Fruit fly (Drosophila melanogaster) whole organism, embryonic: Measurements from ENCODE around the gene CG14965.

Experiments used
- Aef1 ChIP-seq: fragments of 200-800 bp; sonication (Bioruptor generic); IDR thresholded peaks from 3 replicates; pipeline ENCODE4 v1.3.6; 2022; ENCODE audit warnings: missing biosample characterization, missing genetic modification characterization
- Atf3 ChIP-seq: fragments of 200-800 bp; sonication (Bioruptor generic); optimal IDR thresholded peaks from 3 replicates; lab custom pipeline; 2016; ENCODE audit warnings: missing biosample characterization, missing genetic modification characterization
- CG10979 ChIP-seq: fragments of 200-800 bp; sonication (Bioruptor generic); optimal IDR thresholded peaks from 2 replicates; lab custom pipeline; 2018; ENCODE audit warnings: missing biosample characterization, mild to moderate bottlenecking, missing genetic modification characterization, moderate library complexity
- CG11247 ChIP-seq: fragments of 200-800 bp; sonication (Bioruptor generic); IDR thresholded peaks from 2 replicates; pipeline ENCODE4 v1.3.6; 2022; ENCODE audit warnings: missing biosample characterization, missing genetic modification characterization
- CG12071 ChIP-seq: fragments of 200-800 bp; sonication (Bioruptor generic); optimal IDR thresholded peaks from 3 replicates; lab custom pipeline; 2018; ENCODE audit warnings: missing biosample characterization, mild to moderate bottlenecking, missing genetic modification characterization
- CG12299 ChIP-seq: fragments of 200-800 bp; sonication (Bioruptor generic); optimal IDR thresholded peaks from 2 replicates; lab custom pipeline; 2018; ENCODE audit warnings: missing biosample characterization, mild to moderate bottlenecking, missing genetic modification characterization
- CG12769 ChIP-seq: fragments of 200-800 bp; sonication (Bioruptor generic); optimal IDR thresholded peaks from 2 replicates; lab custom pipeline; 2019; ENCODE audit warnings: missing biosample characterization, mild to moderate bottlenecking, missing genetic modification characterization, moderate library complexity
- CG13296 ChIP-seq: fragments of 200-800 bp; sonication (Bioruptor generic); optimal IDR thresholded peaks from 3 replicates; lab custom pipeline; 2018; ENCODE audit warnings: missing biosample characterization, mild to moderate bottlenecking, missing genetic modification characterization
- CG13424 ChIP-seq: fragments of 200-800 bp; sonication (Bioruptor generic); optimal IDR thresholded peaks from 2 replicates; lab custom pipeline; 2019; ENCODE audit warnings: missing biosample characterization, mild to moderate bottlenecking, missing genetic modification characterization, moderate library complexity
- CG13624 ChIP-seq: fragments of 200-800 bp; sonication (Bioruptor generic); optimal IDR thresholded peaks from 2 replicates; lab custom pipeline; 2016; ENCODE audit warnings: missing biosample characterization, missing genetic modification characterization
- CG1647 ChIP-seq: fragments of 200-800 bp; sonication (Bioruptor generic); optimal IDR thresholded peaks from 3 replicates; lab custom pipeline; 2016; ENCODE audit warnings: missing biosample characterization, missing genetic modification characterization
- CG18476 ChIP-seq: fragments of 200-800 bp; sonication (Bioruptor generic); optimal IDR thresholded peaks from 2 replicates; lab custom pipeline; 2016; ENCODE audit warnings: missing biosample characterization, mild to moderate bottlenecking, missing genetic modification characterization
- CG2199 ChIP-seq: fragments of 200-800 bp; sonication (Bioruptor generic); IDR thresholded peaks from 3 replicates; pipeline ENCODE4 v1.3.6; 2022; ENCODE audit warnings: missing biosample characterization, missing genetic modification characterization
- CG2889 ChIP-seq: fragments of 200-800 bp; sonication (Bioruptor generic); IDR thresholded peaks from 3 replicates; pipeline ENCODE4 v1.3.6; 2022; ENCODE audit warnings: missing biosample characterization, missing genetic modification characterization
- CG3281 ChIP-seq: fragments of 200-800 bp; sonication (Bioruptor generic); optimal IDR thresholded peaks from 3 replicates; lab custom pipeline; 2017; ENCODE audit warnings: missing biosample characterization, mild to moderate bottlenecking, missing genetic modification characterization
- CG42726 ChIP-seq: fragments of 200-800 bp; sonication (Bioruptor generic); IDR thresholded peaks from 2 replicates; pipeline ENCODE4 v1.3.6; 2022; ENCODE audit warnings: missing biosample characterization, missing genetic modification characterization; ENCODE audit not compliant: partially characterized antibody
- CG5180 ChIP-seq: fragments of 200-800 bp; sonication (Bioruptor generic); optimal IDR thresholded peaks from 3 replicates; lab custom pipeline; 2017; ENCODE audit warnings: missing biosample characterization, missing genetic modification characterization, mild to moderate bottlenecking, moderate library complexity, missing genetic modification reagents
- CG6765 ChIP-seq: fragments of 200-800 bp; sonication (Bioruptor generic); optimal IDR thresholded peaks from 3 replicates; lab custom pipeline; 2017; ENCODE audit warnings: missing biosample characterization, mild to moderate bottlenecking, missing genetic modification characterization
- CG9876 ChIP-seq: fragments of 200-800 bp; sonication (Bioruptor generic); optimal IDR thresholded peaks from 2 replicates; lab custom pipeline; 2016; ENCODE audit warnings: missing biosample characterization, missing genetic modification characterization
- CG9932 ChIP-seq: fragments of 200-800 bp; sonication (Bioruptor generic); IDR thresholded peaks from 2 replicates; pipeline ENCODE4 v1.3.6; 2022; ENCODE audit warnings: missing biosample characterization, missing genetic modification characterization
- GATAe ChIP-seq: fragments of 200-800 bp; sonication (Bioruptor generic); conservative IDR thresholded peaks from 2 replicates; pipeline ENCODE4 v1.3.6; 2022; ENCODE audit warnings: missing biosample characterization, missing genetic modification characterization
- HHEX ChIP-seq: fragments of 200-800 bp; sonication (Bioruptor generic); optimal IDR thresholded peaks from 3 replicates; lab custom pipeline; 2017; ENCODE audit warnings: missing biosample characterization, mild to moderate bottlenecking, missing genetic modification characterization, missing genetic modification reagents
- Hr78 ChIP-seq, 2 experiments: fragments of 200-800 bp in 1 of 2; fragments of >200 bp in 1 of 2; sonication (Bioruptor generic) in 1 of 2; optimal IDR thresholded peaks; 2 replicates each; lab custom pipeline; 2017 to 2019; ENCODE audit warnings: missing biosample characterization in 2 of 2, missing genetic modification characterization in 2 of 2, mild to moderate bottlenecking in 1 of 2, moderate library complexity in 1 of 2
- MESR4 ChIP-seq: fragments of 200-800 bp; sonication (Bioruptor generic); optimal IDR thresholded peaks from 2 replicates; lab custom pipeline; 2018; ENCODE audit warnings: missing biosample characterization, mild to moderate bottlenecking, missing genetic modification characterization, moderate library complexity
- Mes4 ChIP-seq: fragments of 200-800 bp; sonication (Bioruptor generic); optimal IDR thresholded peaks from 2 replicates; lab custom pipeline; 2016; ENCODE audit warnings: missing biosample characterization, missing genetic modification characterization
- Trl ChIP-seq, 3 experiments: fragments of >200 bp in 2 of 3; fragments of 200-800 bp in 1 of 3; sonication (Bioruptor generic) in 1 of 3; optimal IDR thresholded peaks; 2 replicates in 1 of 3; 3 replicates in 2 of 3; lab custom pipeline; 2016 to 2017; ENCODE audit warnings: missing biosample characterization in 1 of 3, missing genetic modification characterization in 1 of 3
- amos ChIP-seq: fragments of 200-800 bp; sonication (Bioruptor generic); IDR thresholded peaks from 2 replicates; pipeline ENCODE4 v1.3.6; 2022; ENCODE audit warnings: missing biosample characterization, missing genetic modification characterization; ENCODE audit not compliant: partially characterized antibody
- cg ChIP-seq: fragments of 200-800 bp; sonication (Bioruptor generic); optimal IDR thresholded peaks from 3 replicates; lab custom pipeline; 2019; ENCODE audit warnings: missing biosample characterization, mild to moderate bottlenecking, missing genetic modification characterization, moderate library complexity
- chinmo ChIP-seq: fragments of 200-800 bp; sonication (Bioruptor generic); IDR thresholded peaks from 4 replicates; pipeline ENCODE4 v1.3.6; 2022; ENCODE audit warnings: missing biosample characterization, missing genetic modification characterization; ENCODE audit not compliant: partially characterized antibody
- ewg ChIP-seq: fragments of 200-800 bp; sonication (Bioruptor generic); optimal IDR thresholded peaks from 3 replicates; lab custom pipeline; 2017; ENCODE audit warnings: mild to moderate bottlenecking, missing biosample characterization, missing genetic modification reagents, missing genetic modification characterization
- exex ChIP-seq: fragments of 200-800 bp; sonication (Bioruptor generic); optimal IDR thresholded peaks from 4 replicates; lab custom pipeline; 2018; ENCODE audit warnings: missing biosample characterization, mild to moderate bottlenecking, missing genetic modification characterization, moderate library complexity
- eyg ChIP-seq: fragments of 200-800 bp; sonication (Bioruptor generic); optimal IDR thresholded peaks from 3 replicates; lab custom pipeline; 2016; ENCODE audit warnings: missing biosample characterization, missing genetic modification characterization
- gt ChIP-seq: fragments of 200-800 bp; sonication (Bioruptor generic); IDR thresholded peaks from 2 replicates; pipeline ENCODE4 v1.3.6; 2022; ENCODE audit warnings: missing biosample characterization, missing genetic modification characterization
- kah ChIP-seq: fragments of 200-800 bp; sonication (Bioruptor generic); optimal IDR thresholded peaks from 2 replicates; lab custom pipeline; 2018; ENCODE audit warnings: missing biosample characterization, mild to moderate bottlenecking, missing genetic modification characterization
- mirr ChIP-seq: fragments of 200-800 bp; sonication (Bioruptor generic); optimal IDR thresholded peaks from 3 replicates; lab custom pipeline; 2018; ENCODE audit warnings: missing biosample characterization, mild to moderate bottlenecking, missing genetic modification characterization
- nerfin-2 ChIP-seq: fragments of 200-800 bp; sonication (Bioruptor generic); IDR thresholded peaks from 2 replicates; pipeline ENCODE4 v1.3.6; 2022; ENCODE audit warnings: missing biosample characterization, missing genetic modification characterization; ENCODE audit not compliant: partially characterized antibody
- onecut ChIP-seq: fragments of 200-800 bp; sonication (Bioruptor generic); IDR thresholded peaks from 2 replicates; pipeline ENCODE4 v1.3.6; 2022; ENCODE audit warnings: missing biosample characterization, missing genetic modification characterization
- rib ChIP-seq: fragments of 200-800 bp; sonication (Bioruptor generic); IDR thresholded peaks from 2 replicates; pipeline ENCODE4 v1.3.6; 2022; ENCODE audit warnings: missing biosample characterization, missing genetic modification characterization
- row ChIP-seq: fragments of 200-800 bp; sonication (Bioruptor generic); IDR thresholded peaks from 3 replicates; pipeline ENCODE4 v1.3.6; 2022; ENCODE audit warnings: missing biosample characterization, missing genetic modification characterization
- slp2 ChIP-seq: fragments of 200-800 bp; sonication (Bioruptor generic); optimal IDR thresholded peaks from 2 replicates; lab custom pipeline; 2016; ENCODE audit warnings: missing biosample characterization, missing genetic modification characterization
- sob ChIP-seq: fragments of 200-800 bp; sonication (Bioruptor generic); IDR thresholded peaks from 2 replicates; pipeline ENCODE4 v1.3.6; 2022; ENCODE audit warnings: missing biosample characterization, missing genetic modification characterization
- sr ChIP-seq: fragments of 200-800 bp; sonication (Bioruptor generic); IDR thresholded peaks from 3 replicates; pipeline ENCODE4 v1.3.6; 2022; ENCODE audit warnings: missing biosample characterization, missing genetic modification characterization
- stc ChIP-seq: fragments of 200-800 bp; sonication (Bioruptor generic); IDR thresholded peaks from 2 replicates; pipeline ENCODE4 v1.3.6; 2022; ENCODE audit warnings: missing biosample characterization, missing genetic modification characterization
- sug ChIP-seq: fragments of 200-800 bp; optimal IDR thresholded peaks from 2 replicates; lab custom pipeline; 2019; ENCODE audit warnings: missing biosample characterization, mild to moderate bottlenecking, missing genetic modification characterization, moderate library complexity
- z ChIP-seq: fragments of 200-800 bp; sonication (Bioruptor generic); IDR thresholded peaks from 3 replicates; pipeline ENCODE4 v1.3.6; 2022; ENCODE audit warnings: missing biosample characterization, missing genetic modification characterization
- zen ChIP-seq: fragments of 200-800 bp; sonication (Bioruptor generic); optimal IDR thresholded peaks from 3 replicates; lab custom pipeline; 2018; ENCODE audit warnings: missing biosample characterization, mild to moderate bottlenecking, missing genetic modification characterization, moderate library complexity
- zfh1 ChIP-seq: fragments of 200-800 bp; sonication (Bioruptor generic); IDR thresholded peaks from 3 replicates; pipeline ENCODE4 v1.3.6; 2022; ENCODE audit warnings: missing biosample characterization, missing genetic modification characterization

Gene CG14965

dm6 chr3L:3149060-3149872, 43.0 kb downstream of the CG14965 start:
- TF ChIP-seq CG18476 (GFP tag; lab: Kevin White, UChicago) = no peak
- peak; percentile 10 for TF ChIP-seq ewg (GFP tag; lab: Kevin White, UChicago)
- peak; percentile 28 for TF ChIP-seq zen (tag; lab: Kevin White, UChicago)
- TF ChIP-seq exex (tag; lab: Kevin White, UChicago) = peak; percentile 85
- 0 out of 2 replicates have a peak, but pooled peaks have one; percentile 25 for TF ChIP-seq nerfin-2
- peak; percentile 74; the same call in 2 of the 3 replicates for TF ChIP-seq CG2199 (GFP tag; lab: Robert Waterston, UW)
- TF ChIP-seq kah (GFP tag; lab: Kevin White, UChicago) = no peak
- no peak for TF ChIP-seq MESR4 (GFP tag; lab: Kevin White, UChicago)
- peak; percentile 72 for TF ChIP-seq CG13624 (GFP tag; lab: Kevin White, UChicago)
- peak; percentile 81 for TF ChIP-seq Atf3 (GFP tag; lab: Kevin White, UChicago)
- no peak for TF ChIP-seq CG2889 (GFP tag; lab: Robert Waterston, UW)
- TF ChIP-seq chinmo (GFP tag; lab: Robert Waterston, UW) = peak; percentile 69; the same call in 2 of the 4 replicates
- no peak for TF ChIP-seq CG3281 (GFP tag; lab: Kevin White, UChicago)
- peak; percentile 12 for TF ChIP-seq CG12299 (tag; lab: Kevin White, UChicago)
- peak; percentile 13; the same call in 1 of the 2 replicates for TF ChIP-seq CG9932 (GFP tag; lab: Robert Waterston, UW)
- no peak for TF ChIP-seq CG12071 (GFP tag; lab: Kevin White, UChicago)
- TF ChIP-seq onecut (GFP tag; lab: Robert Waterston, UW) = peak; percentile 34
- TF ChIP-seq CG9876 (GFP tag; lab: Kevin White, UChicago) = no peak
- TF ChIP-seq amos = peak; percentile 51; the same call in 1 of the 2 replicates
- TF ChIP-seq CG13424 (tag; lab: Kevin White, UChicago) = no peak
- no peak for TF ChIP-seq CG11247 (GFP tag; lab: Robert Waterston, UW)
- TF ChIP-seq Hr78 (GFP tag; optimal IDR thresholded peaks at IDR 0.05; lab: Kevin White, UChicago) = no peak
- TF ChIP-seq zfh1 (GFP tag; lab: Robert Waterston, UW) = 0 out of 3 replicates have a peak, but pooled peaks have one; percentile 32
- TF ChIP-seq stc (GFP tag; lab: Robert Waterston, UW) = no peak
- TF ChIP-seq Aef1 (GFP tag; lab: Robert Waterston, UW) = 0 out of 3 replicates have a peak, but pooled peaks have one; percentile 37
- peak; percentile 33; the same call in 1 of the 2 replicates for TF ChIP-seq GATAe
- peak; percentile 65 for TF ChIP-seq mirr (GFP tag; lab: Kevin White, UChicago)
- peak; percentile 93 for TF ChIP-seq cg (GFP tag; lab: Kevin White, UChicago)
- TF ChIP-seq CG1647 (GFP tag; lab: Kevin White, UChicago) = no peak
- peak; percentile 86 for TF ChIP-seq sr (GFP tag; lab: Robert Waterston, UW)
- no peak for TF ChIP-seq CG5180 (GFP tag; lab: Kevin White, UChicago)
- TF ChIP-seq sug = peak; percentile 99
- 0 out of 3 replicates have a peak, but pooled peaks have one; percentile 39 for TF ChIP-seq row (GFP tag; lab: Robert Waterston, UW)
- no peak for TF ChIP-seq CG12769 (tag; lab: Kevin White, UChicago)
- peak; percentile 44; the same call in 1 of the 2 replicates for TF ChIP-seq sob (GFP tag; lab: Robert Waterston, UW)
- TF ChIP-seq rib (GFP tag; lab: Robert Waterston, UW) = peak; percentile 86
- no peak for TF ChIP-seq z (GFP tag; lab: Robert Waterston, UW)
- TF ChIP-seq eyg (GFP tag; lab: Kevin White, UChicago) = peak; percentile 1
- TF ChIP-seq slp2 (GFP tag; lab: Kevin White, UChicago) = no peak
- peak; percentile 23; the same call in 1 of the 2 replicates for TF ChIP-seq CG42726 (GFP tag; lab: Robert Waterston, UW)
- peak; percentile 3 for TF ChIP-seq CG6765 (GFP tag; lab: Kevin White, UChicago)
- no peak for TF ChIP-seq gt (GFP tag; lab: Robert Waterston, UW)
- peak; percentile 78 to 92 for TF ChIP-seq Trl (optimal IDR thresholded peaks at IDR 0.05; lab: Kevin White, UChicago)
- no peak for TF ChIP-seq Trl (GFP tag; optimal IDR thresholded peaks at IDR 0.05; lab: Kevin White, UChicago)
- TF ChIP-seq Mes4 (GFP tag; lab: Kevin White, UChicago) = no peak
- peak; percentile 16 for TF ChIP-seq HHEX (GFP tag; lab: Kevin White, UChicago)
- no peak for TF ChIP-seq CG10979 (tag; lab: Kevin White, UChicago)
- peak; percentile 51 for TF ChIP-seq CG13296 (GFP tag; lab: Kevin White, UChicago)
